Worm (Caenorhabditis elegans) whole organism, late embryonic: ENCODE data around the gene F25D1.3.

ENCODE experiments used
- C08G9.2 ChIP-seq: sonication (generic microtip); optimal IDR thresholded peaks from 2 replicates; lab custom pipeline; 2016; ENCODE audit warnings: mild to moderate bottlenecking, missing genetic modification characterization, moderate library complexity, missing compliant biosample characterization
- C38D4.7 ChIP-seq: fragments of 200-800 bp; sonication (Bioruptor generic); optimal IDR thresholded peaks from 2 replicates; lab custom pipeline; 2018; ENCODE audit warnings: mild to moderate bottlenecking, missing genetic modification characterization, moderate library complexity, missing compliant biosample characterization
- F13H6.1 ChIP-seq: sonication (generic microtip); optimal IDR thresholded peaks from 2 replicates; lab custom pipeline; 2016; ENCODE audit warnings: missing genetic modification characterization, missing compliant biosample characterization
- K02D7.2 ChIP-seq: sonication (generic microtip); optimal IDR thresholded peaks from 2 replicates; lab custom pipeline; 2017; ENCODE audit warnings: mild to moderate bottlenecking, missing genetic modification characterization, missing compliant biosample characterization
- ahr-1 ChIP-seq: sonication (generic microtip); optimal IDR thresholded peaks from 2 replicates; lab custom pipeline; 2016; ENCODE audit warnings: missing genetic modification characterization, missing compliant biosample characterization
- ceh-18 ChIP-seq: sonication (generic microtip); optimal IDR thresholded peaks from 2 replicates; lab custom pipeline; 2016; ENCODE audit warnings: missing genetic modification characterization, missing compliant biosample characterization
- ceh-19 ChIP-seq: fragments of 200-800 bp; sonication (Bioruptor generic); optimal IDR thresholded peaks from 2 replicates; lab custom pipeline; 2018; ENCODE audit warnings: mild to moderate bottlenecking, missing genetic modification characterization, missing compliant biosample characterization
- ceh-2 ChIP-seq: sonication (generic microtip); optimal IDR thresholded peaks from 2 replicates; lab custom pipeline; 2016; ENCODE audit warnings: missing genotype, missing genetic modification characterization, missing compliant biosample characterization
- ceh-22 ChIP-seq: sonication (generic microtip); optimal IDR thresholded peaks from 2 replicates; lab custom pipeline; 2017; ENCODE audit warnings: missing biosample characterization, missing genetic modification characterization
- ceh-31 ChIP-seq: sonication (generic microtip); optimal IDR thresholded peaks from 2 replicates; lab custom pipeline; 2016; ENCODE audit warnings: missing genetic modification characterization, missing compliant biosample characterization
- ceh-34 ChIP-seq: sonication (generic microtip); optimal IDR thresholded peaks from 2 replicates; lab custom pipeline; 2016; ENCODE audit warnings: mild to moderate bottlenecking, missing genetic modification characterization, missing compliant biosample characterization
- dve-1 ChIP-seq: sonication (generic microtip); optimal IDR thresholded peaks from 2 replicates; lab custom pipeline; 2017; ENCODE audit warnings: antibody characterized with exemption, mild to moderate bottlenecking, missing genetic modification characterization, missing compliant biosample characterization
- elt-2 ChIP-seq: sonication (generic microtip); optimal IDR thresholded peaks from 2 replicates; lab custom pipeline; 2016; ENCODE audit warnings: missing genetic modification reagents, missing genetic modification characterization, missing compliant biosample characterization
- ets-4 ChIP-seq: sonication (generic microtip); optimal IDR thresholded peaks from 2 replicates; lab custom pipeline; 2016; ENCODE audit warnings: missing genetic modification characterization, missing compliant biosample characterization
- eyg-1 ChIP-seq: sonication (generic microtip); optimal IDR thresholded peaks from 2 replicates; lab custom pipeline; 2016; ENCODE audit warnings: missing genotype, missing genetic modification characterization, missing compliant biosample characterization
- fax-1 ChIP-seq: sonication (generic microtip); optimal IDR thresholded peaks from 2 replicates; lab custom pipeline; 2016; ENCODE audit warnings: missing genotype, missing genetic modification characterization, missing compliant biosample characterization
- fkh-10 ChIP-seq: fragments of 150-350 bp; optimal IDR thresholded peaks from 2 replicates; lab custom pipeline; 2014; ENCODE audit warnings: missing biosample characterization, missing genetic modification reagents, missing genetic modification characterization
- fkh-6 ChIP-seq: sonication (generic microtip); optimal IDR thresholded peaks from 2 replicates; lab custom pipeline; 2016; ENCODE audit warnings: missing genetic modification characterization, missing compliant biosample characterization
- gmeb-2 ChIP-seq: sonication (generic microtip); optimal IDR thresholded peaks from 2 replicates; lab custom pipeline; 2016; ENCODE audit warnings: missing genetic modification characterization, inconsistent platforms, missing compliant biosample characterization
- hlh-13 ChIP-seq: fragments of 200-800 bp; sonication (Bioruptor generic); optimal IDR thresholded peaks from 2 replicates; lab custom pipeline; 2018; ENCODE audit warnings: mild to moderate bottlenecking, missing genetic modification characterization, missing compliant biosample characterization
- hlh-15 ChIP-seq: sonication (generic microtip); optimal IDR thresholded peaks from 2 replicates; lab custom pipeline; 2016; ENCODE audit warnings: missing genetic modification characterization, missing compliant biosample characterization
- hlh-6 ChIP-seq: sonication (generic microtip); optimal IDR thresholded peaks from 2 replicates; lab custom pipeline; 2016; ENCODE audit warnings: missing genotype, missing genetic modification characterization, missing compliant biosample characterization
- hlh-8 ChIP-seq: sonication (generic microtip); optimal IDR thresholded peaks from 2 replicates; lab custom pipeline; 2016; ENCODE audit warnings: missing genotype, missing genetic modification characterization, missing compliant biosample characterization
- lim-6 ChIP-seq: sonication (generic microtip); optimal IDR thresholded peaks from 2 replicates; lab custom pipeline; 2016; ENCODE audit warnings: missing genetic modification characterization, missing compliant biosample characterization
- lin-11 ChIP-seq: fragments of 200-800 bp; sonication (Bioruptor generic); optimal IDR thresholded peaks from 2 replicates; lab custom pipeline; 2018; ENCODE audit warnings: mild to moderate bottlenecking, missing genetic modification characterization, missing compliant biosample characterization
- mec-3 ChIP-seq: sonication (generic microtip); optimal IDR thresholded peaks from 2 replicates; lab custom pipeline; 2016; ENCODE audit warnings: borderline replicate concordance, missing genetic modification characterization, missing compliant biosample characterization
- nfya-1 ChIP-seq: sonication (generic microtip); optimal IDR thresholded peaks from 2 replicates; lab custom pipeline; 2017; ENCODE audit warnings: missing genetic modification characterization, mild to moderate bottlenecking, missing compliant biosample characterization, antibody characterized with exemption, moderate library complexity
- nhr-232 ChIP-seq: sonication (generic microtip); optimal IDR thresholded peaks from 2 replicates; lab custom pipeline; 2016; ENCODE audit warnings: missing genetic modification characterization, missing compliant biosample characterization
- npax-4 ChIP-seq: sonication (generic microtip); optimal IDR thresholded peaks from 2 replicates; lab custom pipeline; 2016; ENCODE audit warnings: missing genetic modification characterization, missing compliant biosample characterization
- pat-9 ChIP-seq: fragments of 200-800 bp; sonication (Bioruptor generic); optimal IDR thresholded peaks from 2 replicates; lab custom pipeline; 2018; ENCODE audit warnings: mild to moderate bottlenecking, missing genetic modification characterization, moderate library complexity, missing compliant biosample characterization
- pha-2 ChIP-seq: sonication (generic microtip); optimal IDR thresholded peaks from 2 replicates; lab custom pipeline; 2017; ENCODE audit warnings: mild to moderate bottlenecking, missing genetic modification characterization, missing compliant biosample characterization
- pha-4 ChIP-seq: fragments of 150-350 bp; optimal IDR thresholded peaks from 2 replicates; lab custom pipeline; 2018; ENCODE audit warnings: missing biosample characterization, missing genetic modification reagents, missing genetic modification characterization
- pros-1 ChIP-seq: fragments of 150-350 bp; optimal IDR thresholded peaks from 2 replicates; lab custom pipeline; 2014; ENCODE audit warnings: missing biosample characterization, missing genetic modification reagents, missing genetic modification characterization
- ref-2 ChIP-seq: sonication (generic microtip); optimal IDR thresholded peaks from 2 replicates; lab custom pipeline; 2016; ENCODE audit warnings: missing genetic modification characterization, missing compliant biosample characterization
- rnt-1 ChIP-seq: sonication (generic microtip); optimal IDR thresholded peaks from 2 replicates; lab custom pipeline; 2016; ENCODE audit warnings: missing genetic modification characterization, missing compliant biosample characterization
- sdc-2 ChIP-seq: sonication (generic microtip); optimal IDR thresholded peaks from 2 replicates; lab custom pipeline; 2016; ENCODE audit warnings: missing genotype, missing genetic modification characterization, missing compliant biosample characterization
- sox-2 ChIP-seq: fragments of 200-800 bp; sonication (Bioruptor generic); IDR thresholded peaks from 2 replicates; pipeline ENCODE4 v1.3.6; 2022; ENCODE audit warnings: missing genetic modification reagents, missing genetic modification characterization, missing compliant biosample characterization
- sox-4 ChIP-seq: sonication (generic microtip); optimal IDR thresholded peaks from 2 replicates; lab custom pipeline; 2017; ENCODE audit warnings: mild to moderate bottlenecking, missing genetic modification characterization, inconsistent platforms, missing compliant biosample characterization
- syd-9 ChIP-seq: sonication (generic microtip); optimal IDR thresholded peaks from 2 replicates; lab custom pipeline; 2016; ENCODE audit warnings: mild to moderate bottlenecking, missing genetic modification characterization, moderate library complexity, missing compliant biosample characterization
- tbx-2 ChIP-seq: sonication (generic microtip); optimal IDR thresholded peaks from 2 replicates; lab custom pipeline; 2016; ENCODE audit warnings: missing genetic modification characterization, missing compliant biosample characterization
- tbx-7 ChIP-seq: sonication (generic microtip); optimal IDR thresholded peaks from 2 replicates; lab custom pipeline; 2016; ENCODE audit warnings: missing genotype, missing genetic modification characterization, missing compliant biosample characterization
- ttx-3 ChIP-seq: sonication (generic microtip); optimal IDR thresholded peaks from 2 replicates; lab custom pipeline; 2016; ENCODE audit warnings: missing genetic modification reagents, missing genetic modification characterization, missing compliant biosample characterization
- unc-3 ChIP-seq, 2 experiments: fragments of 200-800 bp in 1 of 2; sonication (Bioruptor generic) in 1 of 2; sonication (generic microtip) in 1 of 2; conservative IDR thresholded peaks in 1 of 2; optimal IDR thresholded peaks in 1 of 2; 2 replicates each; pipeline versions ENCODE4 v1.3.6 to Lab custom; 2016 to 2022; ENCODE audit warnings: missing compliant biosample characterization in 2 of 2, missing genetic modification characterization in 2 of 2, missing genetic modification reagents in 1 of 2
- unc-42 ChIP-seq: sonication (generic microtip); optimal IDR thresholded peaks from 2 replicates; lab custom pipeline; 2016; ENCODE audit warnings: missing genotype, missing genetic modification characterization, missing compliant biosample characterization
- unc-55 ChIP-seq: sonication (generic microtip); optimal IDR thresholded peaks from 2 replicates; lab custom pipeline; 2017; ENCODE audit warnings: missing biosample characterization, missing genetic modification reagents, missing genetic modification characterization
- unc-86 ChIP-seq: sonication (generic microtip); optimal IDR thresholded peaks from 2 replicates; lab custom pipeline; 2016; ENCODE audit warnings: missing genetic modification characterization, missing compliant biosample characterization
- zip-5 ChIP-seq: sonication (generic microtip); optimal IDR thresholded peaks from 2 replicates; lab custom pipeline; 2016; ENCODE audit warnings: missing genetic modification characterization, missing compliant biosample characterization

F25D1.3 gene

ce11 chrV:10525902-10526301, 2.6 kb upstream of the F25D1.3 start, which contains the start of the genes C35A5.8 and hda-11:
TSS of gene C35A5.8 (minus strand) at chrV:10525908.
TSS of gene hda-11 (plus strand) at chrV:10526184.
- no peak for TF ChIP-seq gmeb-2 (tag; lab: Kevin White, UChicago)
- peak; percentile 60 for TF ChIP-seq rnt-1 (tag; lab: Kevin White, UChicago)
- peak; percentile 1 for TF ChIP-seq hlh-15 (tag; lab: Kevin White, UChicago)
- no peak for TF ChIP-seq sox-4 (tag; lab: Kevin White, UChicago)
- peak; percentile 62 for TF ChIP-seq zip-5 (tag; lab: Kevin White, UChicago)
- peak; percentile 88 for TF ChIP-seq ref-2 (tag; lab: Kevin White, UChicago)
- TF ChIP-seq ceh-2 (tag; lab: Kevin White, UChicago) = peak; percentile 91
- peak; percentile 22 for TF ChIP-seq sdc-2 (tag; lab: Kevin White, UChicago)
- peak; percentile 89 for TF ChIP-seq ets-4 (tag; lab: Kevin White, UChicago)
- peak; percentile 39 for TF ChIP-seq fax-1 (tag; lab: Kevin White, UChicago)
- TF ChIP-seq pha-2 (tag; lab: Kevin White, UChicago) = no peak
- peak; percentile 52 for TF ChIP-seq fkh-6 (tag; lab: Kevin White, UChicago)
- peak; percentile 7 for TF ChIP-seq hlh-6
- TF ChIP-seq unc-42 (tag; lab: Kevin White, UChicago) = peak; percentile 22
- TF ChIP-seq mec-3 (tag; lab: Kevin White, UChicago) = peak; percentile 84
- no peak for TF ChIP-seq ceh-22 (tag; lab: Kevin White, UChicago)
- no peak for TF ChIP-seq C38D4.7 (GFP tag; lab: Kevin White, UChicago)
- TF ChIP-seq lim-6 (tag; lab: Kevin White, UChicago) = peak; percentile 63
- TF ChIP-seq sox-2 (GFP tag; lab: Robert Waterston, UW) = no peak
- TF ChIP-seq unc-55 (GFP tag; lab: Kevin White, UChicago) = no peak
- TF ChIP-seq hlh-13 = no peak
- peak; percentile 15 for TF ChIP-seq ceh-18 (tag; lab: Kevin White, UChicago)
- peak; percentile 90 for TF ChIP-seq tbx-2 (tag; lab: Kevin White, UChicago)
- TF ChIP-seq F13H6.1 = peak; percentile 65
- peak; percentile 96 for TF ChIP-seq C08G9.2 (tag; lab: Kevin White, UChicago)
- peak; percentile 48 for TF ChIP-seq ceh-34 (tag; lab: Kevin White, UChicago)
- TF ChIP-seq hlh-8 (tag; lab: Kevin White, UChicago) = peak; percentile 82
- no peak for TF ChIP-seq syd-9
- peak; percentile 94 for TF ChIP-seq ceh-31 (tag; lab: Kevin White, UChicago)
- peak; percentile 78 for TF ChIP-seq elt-2 (tag; lab: Kevin White, UChicago)
- TF ChIP-seq tbx-7 (tag; lab: Kevin White, UChicago) = peak; percentile 88
- no peak for TF ChIP-seq npax-4
- peak; percentile 25 for TF ChIP-seq ttx-3 (tag; lab: Kevin White, UChicago)
- peak; percentile 8 for TF ChIP-seq nfya-1 (tag; lab: Kevin White, UChicago)
- TF ChIP-seq eyg-1 = no peak
- no peak for TF ChIP-seq dve-1 (tag; lab: Kevin White, UChicago)
- no peak for TF ChIP-seq unc-3 (GFP tag; conservative IDR thresholded peaks at IDR 0.05; lab: Robert Waterston, UW)
- no peak for TF ChIP-seq unc-3 (tag; optimal IDR thresholded peaks at IDR 0.05; lab: Kevin White, UChicago)
- no peak for TF ChIP-seq pha-4 (tag; lab: Kevin White, UChicago)
- peak; percentile 15 for TF ChIP-seq ceh-19

ce11 chrV:10529600-10529999, 1.1 kb downstream of the F25D1.3 start:
- TF ChIP-seq lim-6 (tag; lab: Kevin White, UChicago) (no peak), rnt-1 (tag; lab: Kevin White, UChicago) (no peak), lin-11 (no peak), ahr-1 (no peak), pros-1 (tag; lab: Kevin White, UChicago) (no peak), unc-86 (tag; lab: Kevin White, UChicago) (no peak), ceh-31 (tag; lab: Kevin White, UChicago) (no peak), ets-4 (tag; lab: Kevin White, UChicago) (no peak), elt-2 (tag; lab: Kevin White, UChicago) (no peak), pat-9 (tag; lab: Kevin White, UChicago) (no peak), gmeb-2 (tag; lab: Kevin White, UChicago) (no peak), sdc-2 (tag; lab: Kevin White, UChicago) (no peak), tbx-7 (tag; lab: Kevin White, UChicago) (no peak), nfya-1 (tag; lab: Kevin White, UChicago) (no peak), nhr-232 (tag; lab: Kevin White, UChicago) (no peak), ceh-18 (tag; lab: Kevin White, UChicago) (no peak), K02D7.2 (tag; lab: Kevin White, UChicago) (no peak), hlh-6 (no peak), ceh-34 (tag; lab: Kevin White, UChicago) (no peak), fkh-10 (no peak)
